Worm (Caenorhabditis elegans): ENCODE results near the gene tyr-2.

The tyr-2 gene

ce11 chrIII:13729760-13730159 is 14.3 kb upstream of the tyr-2 start:
- TF ChIP-seq madf-10 (tag; optimal IDR thresholded peaks at IDR 0.05) (no peak), F33H1.4 (GFP tag; IDR thresholded peaks at IDR 0.05) (no peak), zfh-2 (GFP tag; conservative IDR thresholded peaks at IDR 0.05) (no peak), chd-7 (tag; optimal IDR thresholded peaks at IDR 0.05) (no peak), madf-8 (GFP tag; conservative IDR thresholded peaks at IDR 0.05) (no peak), ztf-3 (GFP tag; optimal IDR thresholded peaks at IDR 0.05) (no peak)

- TF ChIP-seq ceh-100 (GFP tag; IDR thresholded peaks at IDR 0.05), result no peak
- no peak for TF ChIP-seq T07F8.4 (tag; optimal IDR thresholded peaks at IDR 0.05)
- no peak for TF ChIP-seq tbp1 (GFP tag; optimal IDR thresholded peaks at IDR 0.05)
- TF ChIP-seq nfya-2 (GFP tag; IDR thresholded peaks at IDR 0.05), result no peak
- TF ChIP-seq nfyb-1 (GFP tag; IDR thresholded peaks at IDR 0.05), result no peak
- no peak for TF ChIP-seq ccch-3 (GFP tag; optimal IDR thresholded peaks at IDR 0.05)
- TF ChIP-seq hmg-1.2 (GFP tag; IDR thresholded peaks at IDR 0.05), result no peak
These were observed 12.4 kb upstream of the tyr-2 start, which contains the start of gene W06F12.2 for ce11 chrIII:13731589-13731988. W06F12.2 (minus strand) TSS chrIII:13731689.

- TF ChIP-seq hmg-1.2 (GFP tag; IDR thresholded peaks at IDR 0.05) (peak; percentile 5; the same call in 1 of the 2 replicates), unc-62 (GFP tag; optimal IDR thresholded peaks at IDR 0.05) (no peak)
These were observed 11.4 kb upstream of the tyr-2 start for ce11 chrIII:13732665-13733064.

- TF ChIP-seq nhr-80 (tag; optimal IDR thresholded peaks at IDR 0.05) (peak; percentile 78), F39B2.1 (GFP tag; IDR thresholded peaks at IDR 0.05) (no peak), tbp1 (GFP tag; optimal IDR thresholded peaks at IDR 0.05) (peak; percentile 7), Y67H2A.10 (GFP tag; conservative IDR thresholded peaks at IDR 0.05) (no peak), let-607 (tag; optimal IDR thresholded peaks at IDR 0.05) (peak; percentile 74 to 90), lin-35 (GFP tag; optimal IDR thresholded peaks at IDR 0.05) (no peak), B0261.1 (tag; optimal IDR thresholded peaks at IDR 0.05) (no peak), nfyb-1 (GFP tag; IDR thresholded peaks at IDR 0.05) (0 out of 2 replicates have a peak, but pooled peaks have one; percentile 13)
These were observed 10.2 kb upstream of the tyr-2 start for ce11 chrIII:13733833-13734232.

ce11 chrIII:13735008-13735407 is 9.0 kb upstream of the tyr-2 start, which contains the start of gene W06F12.3:
W06F12.3 (plus strand) TSS chrIII:13735030.
- TF ChIP-seq unc-130 (GFP tag; optimal IDR thresholded peaks at IDR 0.05) (no peak), nhr-120 (GFP tag; IDR thresholded peaks at IDR 0.05) (no peak), Y79H2A.3 (GFP tag; conservative IDR thresholded peaks at IDR 0.05) (no peak), nfya-2 (GFP tag; IDR thresholded peaks at IDR 0.05) (no peak), ceh-58 (GFP tag; IDR thresholded peaks at IDR 0.05) (no peak), ztf-6 (GFP tag; IDR thresholded peaks at IDR 0.05) (no peak), bed-2 (GFP tag; IDR thresholded peaks at IDR 0.05) (no peak), nhr-179 (tag; optimal IDR thresholded peaks at IDR 0.05) (no peak), B0035.1 (tag; optimal IDR thresholded peaks at IDR 0.05) (no peak), him-1 (tag; optimal IDR thresholded peaks at IDR 0.05) (no peak), Y95B8A.8 (GFP tag; IDR thresholded peaks at IDR 0.05) (no peak), F57C9.4 (tag; optimal IDR thresholded peaks at IDR 0.05) (no peak), ekl-4 (GFP tag; IDR thresholded peaks at IDR 0.05) (no peak), athp-1 (tag; optimal IDR thresholded peaks at IDR 0.05) (no peak), cebp-1 (GFP tag; IDR thresholded peaks at IDR 0.05) (no peak), cebp-1 (tag; optimal IDR thresholded peaks at IDR 0.05) (no peak)

Data from whole organism, young adult.